Fruit fly (Drosophila melanogaster) whole organism, prepupa: ENCODE data around the gene CG43116.

ENCODE experiments used
- Blimp-1 ChIP-seq: fragments of 200-800 bp; sonication (Bioruptor generic); optimal IDR thresholded peaks from 3 replicates; lab custom pipeline; 2017; ENCODE audit warnings: missing biosample characterization, missing genetic modification characterization, mild to moderate bottlenecking, moderate library complexity, missing genetic modification reagents
- CG10631 ChIP-seq: fragments of 200-800 bp; sonication (Bioruptor generic); optimal IDR thresholded peaks from 2 replicates; lab custom pipeline; 2016; ENCODE audit warnings: missing biosample characterization, missing genetic modification characterization
- CG10669 ChIP-seq: fragments of 200-800 bp; sonication (Bioruptor generic); optimal IDR thresholded peaks from 3 replicates; lab custom pipeline; 2018; ENCODE audit warnings: missing biosample characterization, mild to moderate bottlenecking, missing genetic modification characterization, moderate library complexity
- CG11294 ChIP-seq: fragments of 200-800 bp; sonication (Bioruptor generic); IDR thresholded peaks from 2 replicates; pipeline ENCODE4 v1.3.6; 2022; ENCODE audit warnings: missing biosample characterization, missing genetic modification characterization
- CG11762 ChIP-seq: fragments of 200-800 bp; sonication (Bioruptor generic); optimal IDR thresholded peaks from 3 replicates; lab custom pipeline; 2016; ENCODE audit warnings: missing biosample characterization, missing genetic modification characterization; ENCODE audit not compliant: insufficient read depth
- CG15336 ChIP-seq: fragments of 200-800 bp; sonication (Bioruptor generic); IDR thresholded peaks from 2 replicates; pipeline ENCODE4 v1.3.6; 2022; ENCODE audit warnings: missing biosample characterization, missing genetic modification characterization
- CG1621 ChIP-seq: fragments of 200-800 bp; sonication (Bioruptor generic); optimal IDR thresholded peaks from 3 replicates; lab custom pipeline; 2018; ENCODE audit warnings: missing biosample characterization, mild to moderate bottlenecking, missing genetic modification characterization
- CG16779 ChIP-seq: fragments of 200-800 bp; sonication (Bioruptor generic); optimal IDR thresholded peaks from 3 replicates; lab custom pipeline; 2017; ENCODE audit warnings: missing biosample characterization, mild to moderate bottlenecking, missing genetic modification characterization
- CG3032 ChIP-seq: fragments of 200-800 bp; optimal IDR thresholded peaks from 2 replicates; lab custom pipeline; 2019; ENCODE audit warnings: missing biosample characterization, mild to moderate bottlenecking, missing genetic modification characterization, moderate library complexity
- CG32006 ChIP-seq: fragments of 200-800 bp; sonication (Bioruptor generic); optimal IDR thresholded peaks from 3 replicates; lab custom pipeline; 2017; ENCODE audit warnings: missing biosample characterization, mild to moderate bottlenecking, missing genetic modification characterization
- CG3919 ChIP-seq: fragments of 200-800 bp; sonication (Bioruptor generic); optimal IDR thresholded peaks from 3 replicates; lab custom pipeline; 2016; ENCODE audit warnings: missing biosample characterization, missing genetic modification characterization
- CG4318 ChIP-seq: fragments of 200-800 bp; sonication (Bioruptor generic); optimal IDR thresholded peaks from 3 replicates; lab custom pipeline; 2017; ENCODE audit warnings: missing biosample characterization, mild to moderate bottlenecking, missing genetic modification characterization
- CG6163 ChIP-seq: fragments of 200-800 bp; sonication (Bioruptor generic); IDR thresholded peaks from 3 replicates; pipeline ENCODE4 v1.3.6; 2022; ENCODE audit warnings: missing biosample characterization, missing genetic modification characterization
- CG6276 ChIP-seq: fragments of 200-800 bp; sonication (Bioruptor generic); optimal IDR thresholded peaks from 2 replicates; lab custom pipeline; 2017; ENCODE audit warnings: missing biosample characterization, mild to moderate bottlenecking, missing genetic modification characterization
- CG6792 ChIP-seq: fragments of 200-800 bp; sonication (Bioruptor generic); optimal IDR thresholded peaks from 3 replicates; lab custom pipeline; 2016; ENCODE audit warnings: missing biosample characterization, missing genetic modification characterization
- CG6808 ChIP-seq: fragments of 200-800 bp; sonication (Bioruptor generic); optimal IDR thresholded peaks from 3 replicates; lab custom pipeline; 2017; ENCODE audit warnings: missing biosample characterization, missing genetic modification characterization, mild to moderate bottlenecking, moderate library complexity, missing genetic modification reagents
- CG7368 ChIP-seq: fragments of 200-800 bp; sonication (Bioruptor generic); optimal IDR thresholded peaks from 3 replicates; lab custom pipeline; 2016; ENCODE audit warnings: missing biosample characterization, missing genetic modification characterization
- CG8119 ChIP-seq: fragments of 200-800 bp; sonication (Bioruptor generic); IDR thresholded peaks from 3 replicates; pipeline ENCODE4 v1.3.6; 2022; ENCODE audit warnings: missing biosample characterization, missing genetic modification characterization
- CG8632 ChIP-seq: fragments of 200-800 bp; sonication (Bioruptor generic); optimal IDR thresholded peaks from 3 replicates; lab custom pipeline; 2016; ENCODE audit warnings: missing biosample characterization, missing genetic modification characterization
- CG9139 ChIP-seq: fragments of 200-800 bp; sonication (Bioruptor generic); optimal IDR thresholded peaks from 3 replicates; lab custom pipeline; 2017; ENCODE audit warnings: missing biosample characterization, mild to moderate bottlenecking, missing genetic modification characterization
- Eip75B ChIP-seq: fragments of 200-800 bp; sonication (Bioruptor generic); optimal IDR thresholded peaks from 3 replicates; lab custom pipeline; 2016; ENCODE audit warnings: missing biosample characterization, missing genetic modification characterization
- Eip78C ChIP-seq: fragments of 200-800 bp; sonication (Bioruptor generic); peaks from one replicate; lab custom pipeline; 2016; ENCODE audit warnings: missing biosample characterization, missing genetic modification characterization
- Eip93F ChIP-seq: fragments of 200-800 bp; sonication (Bioruptor generic); optimal IDR thresholded peaks from 2 replicates; lab custom pipeline; 2016; ENCODE audit warnings: missing biosample characterization, mild to moderate bottlenecking, missing genetic modification characterization
- Ets21C ChIP-seq: fragments of 200-800 bp; sonication (Bioruptor generic); optimal IDR thresholded peaks from 3 replicates; lab custom pipeline; 2016; ENCODE audit warnings: missing biosample characterization, missing genetic modification characterization
- Ets96B ChIP-seq: fragments of 200-800 bp; optimal IDR thresholded peaks from 2 replicates; lab custom pipeline; 2019; ENCODE audit warnings: missing biosample characterization, mild to moderate bottlenecking, missing genetic modification characterization, moderate library complexity
- Gug ChIP-seq: fragments of 200-800 bp; sonication (Bioruptor generic); IDR thresholded peaks from 2 replicates; pipeline ENCODE4 v1.3.6; 2022; ENCODE audit warnings: missing biosample characterization, missing genetic modification characterization
- Hr38 ChIP-seq: sonication (Bioruptor generic); optimal IDR thresholded peaks from 2 replicates; lab custom pipeline; 2016; ENCODE audit warnings: missing biosample characterization, missing genetic modification characterization
- Hr39 ChIP-seq: fragments of 200-800 bp; sonication (Bioruptor generic); optimal IDR thresholded peaks from 2 replicates; lab custom pipeline; 2016; ENCODE audit warnings: missing biosample characterization, missing genetic modification characterization
- Hr4 ChIP-seq: fragments of 200-800 bp; sonication (Bioruptor generic); optimal IDR thresholded peaks from 3 replicates; lab custom pipeline; 2016; ENCODE audit warnings: missing biosample characterization, missing genetic modification characterization
- OdsH ChIP-seq: fragments of 200-800 bp; sonication (Bioruptor generic); optimal IDR thresholded peaks from 3 replicates; lab custom pipeline; 2016; ENCODE audit warnings: missing biosample characterization, missing genetic modification characterization
- Smox ChIP-seq: fragments of 200-800 bp; sonication (Bioruptor generic); optimal IDR thresholded peaks from 3 replicates; lab custom pipeline; 2016; ENCODE audit warnings: missing biosample characterization, missing genetic modification characterization
- Sox14 ChIP-seq: fragments of 200-800 bp; sonication (Bioruptor generic); optimal IDR thresholded peaks from 3 replicates; lab custom pipeline; 2016; ENCODE audit warnings: missing biosample characterization, missing genetic modification characterization
- Sox15 ChIP-seq: fragments of 200-800 bp; sonication (Bioruptor generic); optimal IDR thresholded peaks from 3 replicates; lab custom pipeline; 2016; ENCODE audit warnings: missing biosample characterization, missing genetic modification characterization
- acj6 ChIP-seq: fragments of 200-800 bp; sonication (Bioruptor generic); optimal IDR thresholded peaks from 3 replicates; lab custom pipeline; 2016; ENCODE audit warnings: missing biosample characterization, missing genetic modification characterization
- dac ChIP-seq: fragments of 200-800 bp; sonication (Bioruptor generic); optimal IDR thresholded peaks from 2 replicates; lab custom pipeline; 2017; ENCODE audit warnings: missing biosample characterization, mild to moderate bottlenecking, missing genetic modification characterization
- dsx ChIP-seq: fragments of 200-800 bp; optimal IDR thresholded peaks from 3 replicates; lab custom pipeline; 2019; ENCODE audit warnings: missing biosample characterization, mild to moderate bottlenecking, missing genetic modification characterization, moderate library complexity; ENCODE audit not compliant: poor library complexity, severe bottlenecking
- eg ChIP-seq: fragments of 200-800 bp; sonication (Bioruptor generic); IDR thresholded peaks from 3 replicates; pipeline ENCODE4 v1.3.6; 2022; ENCODE audit warnings: missing biosample characterization, missing genetic modification characterization
- esn ChIP-seq: fragments of 200-800 bp; sonication (Bioruptor generic); optimal IDR thresholded peaks from 2 replicates; lab custom pipeline; 2016; ENCODE audit warnings: missing biosample characterization, mild to moderate bottlenecking, missing genetic modification characterization, moderate library complexity
- fd59A ChIP-seq: fragments of 200-800 bp; sonication (Bioruptor generic); optimal IDR thresholded peaks from 2 replicates; lab custom pipeline; 2017; ENCODE audit warnings: missing biosample characterization, mild to moderate bottlenecking, missing genetic modification characterization, missing genetic modification reagents
- fd85E ChIP-seq: fragments of 200-800 bp; sonication (Bioruptor generic); optimal IDR thresholded peaks from 3 replicates; lab custom pipeline; 2016; ENCODE audit warnings: missing biosample characterization, missing genetic modification characterization
- pdm3 ChIP-seq: fragments of 200-800 bp; sonication (Bioruptor generic); optimal IDR thresholded peaks from 3 replicates; lab custom pipeline; 2016; ENCODE audit warnings: missing biosample characterization, missing genetic modification characterization
- salr ChIP-seq, 2 experiments: fragments of 200-800 bp; sonication (Bioruptor generic); optimal IDR thresholded peaks; 3 replicates each; lab custom pipeline; 2016 to 2018; ENCODE audit warnings: missing biosample characterization in 2 of 2, missing genetic modification characterization in 2 of 2, mild to moderate bottlenecking in 1 of 2
- spab ChIP-seq: fragments of 200-800 bp; sonication (Bioruptor generic); optimal IDR thresholded peaks from 2 replicates; lab custom pipeline; 2017; ENCODE audit warnings: missing biosample characterization, mild to moderate bottlenecking, missing genetic modification characterization, missing genetic modification reagents
- svp ChIP-seq: fragments of 200-800 bp; sonication (Bioruptor generic); peaks from one replicate; lab custom pipeline; 2016; ENCODE audit warnings: missing biosample characterization, missing genetic modification characterization
- topi ChIP-seq: fragments of 200-800 bp; sonication (Bioruptor generic); optimal IDR thresholded peaks from 3 replicates; lab custom pipeline; 2016; ENCODE audit warnings: missing biosample characterization, missing genetic modification characterization
- vri ChIP-seq: fragments of 200-800 bp; sonication (Bioruptor generic); optimal IDR thresholded peaks from 3 replicates; lab custom pipeline; 2016; ENCODE audit warnings: missing biosample characterization, mild to moderate bottlenecking, missing genetic modification characterization

The CG43116 gene

dm6 chr3R:26020244-26021171, 23.7 kb upstream of the CG43116 start (continued):
- TF ChIP-seq svp (no peak), Smox (peak; percentile 51), vri (peak; percentile 27), CG8119 (peak; percentile 83), CG10631 (GFP tag; lab: Kevin White, UChicago) (peak; percentile 76), CG6808 (GFP tag; lab: Kevin White, UChicago) (peak; percentile 72), CG8632 (GFP tag; lab: Kevin White, UChicago) (peak; percentile 62), fd59A (peak; percentile 55), CG15336 (GFP tag; lab: Robert Waterston, UW) (peak; percentile 86), Hr38 (no peak), Hr39 (GFP tag; lab: Kevin White, UChicago) (peak; percentile 36), CG1621 (tag; lab: Kevin White, UChicago) (peak; percentile 60), Hr4 (GFP tag; lab: Kevin White, UChicago) (peak; percentile 77), CG9139 (GFP tag; lab: Kevin White, UChicago) (no peak), CG3032 (tag; lab: Kevin White, UChicago) (peak; percentile 68), Sox15 (peak; percentile 53), eg (GFP tag; lab: Robert Waterston, UW) (peak; percentile 84), CG32006 (GFP tag; lab: Kevin White, UChicago) (peak; percentile 88), Ets96B (peak; percentile 72), Blimp-1 (no peak), CG10669 (peak; percentile 73), pdm3 (GFP tag; lab: Kevin White, UChicago) (peak; percentile 65), fd85E (GFP tag; lab: Kevin White, UChicago) (no peak), Eip78C (GFP tag; lab: Kevin White, UChicago) (peak; percentile 89), topi (GFP tag; lab: Kevin White, UChicago) (peak; percentile 48), esn (GFP tag; lab: Kevin White, UChicago) (peak; percentile 64), CG7368 (GFP tag; lab: Kevin White, UChicago) (peak; percentile 54), dsx (GFP tag; lab: Kevin White, UChicago) (no peak), Eip93F (GFP tag; lab: Kevin White, UChicago) (no peak), Sox14 (peak; percentile 36)

DNA sequence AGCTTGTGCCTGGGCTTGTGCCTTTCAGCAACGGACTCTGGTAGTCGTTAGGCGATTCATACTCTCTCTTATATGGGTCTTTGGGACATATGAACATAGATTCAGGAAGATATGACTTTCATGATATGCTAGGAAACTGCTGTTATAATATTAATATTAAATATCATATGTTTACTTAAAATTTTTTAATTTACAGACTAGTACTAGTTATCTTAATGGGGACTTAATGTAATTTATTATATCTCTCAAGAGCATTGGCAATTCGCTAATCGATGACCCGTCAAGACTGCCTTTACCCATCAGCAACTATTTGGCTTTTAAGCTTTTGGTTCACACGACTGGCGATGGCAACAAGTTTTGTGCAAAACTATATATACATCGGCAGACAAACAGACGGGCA, 22.4 kb upstream of the CG43116 start:
- TF ChIP-seq CG32006 (GFP tag; lab: Kevin White, UChicago) (peak; percentile 91), CG16779 (tag; lab: Kevin White, UChicago) (no peak), spab (peak; percentile 20), Ets96B (peak; percentile 64), CG8632 (GFP tag; lab: Kevin White, UChicago) (peak; percentile 10), CG11294 (GFP tag; lab: Robert Waterston, UW) (peak; percentile 69), topi (GFP tag; lab: Kevin White, UChicago) (no peak), salr (GFP tag; optimal IDR thresholded peaks at IDR 0.05; lab: Kevin White, UChicago) (peak in 1 of 2 experiments; percentile 53), Hr4 (GFP tag; lab: Kevin White, UChicago) (peak; percentile 75), CG11762 (peak; percentile 0), CG15336 (GFP tag; lab: Robert Waterston, UW) (peak; percentile 95), Eip75B (no peak), OdsH (peak; percentile 64), CG10631 (GFP tag; lab: Kevin White, UChicago) (peak; percentile 70), Eip78C (GFP tag; lab: Kevin White, UChicago) (peak; percentile 68), Gug (GFP tag; lab: Robert Waterston, UW) (peak; percentile 76), CG3032 (tag; lab: Kevin White, UChicago) (peak; percentile 37), CG10669 (peak; percentile 0), eg (GFP tag; lab: Robert Waterston, UW) (peak; percentile 86), CG4318 (GFP tag; lab: Kevin White, UChicago) (peak; percentile 81), Hr39 (GFP tag; lab: Kevin White, UChicago) (no peak), CG6792 (GFP tag; lab: Kevin White, UChicago) (no peak), CG3919 (peak; percentile 52), CG8119 (peak; percentile 93), acj6 (GFP tag; lab: Kevin White, UChicago) (peak; percentile 45), CG1621 (tag; lab: Kevin White, UChicago) (no peak), CG7368 (GFP tag; lab: Kevin White, UChicago) (no peak), dac (GFP tag; lab: Kevin White, UChicago) (peak; percentile 63), CG6276 (GFP tag; lab: Kevin White, UChicago) (peak; percentile 85), pdm3 (GFP tag; lab: Kevin White, UChicago) (peak; percentile 20), Ets21C (GFP tag; lab: Kevin White, UChicago) (no peak), CG6163 (peak; percentile 81)
